Fruit fly (Drosophila melanogaster): ENCODE measurements around the gene upd3.

DNA sequence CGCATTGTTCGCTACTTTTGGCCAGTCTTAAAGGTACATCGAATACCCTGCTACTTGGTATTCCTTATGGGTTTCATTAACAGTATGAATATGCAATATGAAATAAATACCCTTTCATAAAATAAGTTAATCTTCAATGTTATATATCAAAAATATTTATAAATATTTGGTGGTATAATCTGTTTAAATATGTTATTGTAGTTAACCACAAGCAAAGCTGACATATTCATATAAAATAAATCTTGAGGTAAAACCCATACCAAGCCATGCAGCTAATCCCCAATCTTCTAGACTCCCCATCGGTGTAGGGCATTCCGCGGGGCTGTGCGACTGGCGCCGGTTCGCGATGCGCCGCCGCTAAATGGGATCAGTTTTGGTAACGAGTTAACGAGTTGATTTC, 4.6 kb upstream of the upd3 start:
- TF ChIP-seq Jra (GFP tag; optimal IDR thresholded peaks at IDR 0.05) (no peak), CrebA (GFP tag; optimal IDR thresholded peaks at IDR 0.05; ENCODE audit: borderline replicate concordance) (no peak), h (GFP tag; optimal IDR thresholded peaks at IDR 0.05) (peak; percentile 43), Dfd (GFP tag; optimal IDR thresholded peaks at IDR 0.05) (no peak), OdsH (GFP tag; optimal IDR thresholded peaks at IDR 0.05) (peak; percentile 50), fru (GFP tag; optimal IDR thresholded peaks at IDR 0.05) (peak; percentile 40), Dif (GFP tag; optimal IDR thresholded peaks at IDR 0.05; ENCODE audit: partially characterized antibody) (no peak), Hnf4 (GFP tag; optimal IDR thresholded peaks at IDR 0.05) (no peak), pan (optimal IDR thresholded peaks at IDR 0.05) (no peak)

All from whole organism, wandering third instar larva.